Fruit fly (Drosophila melanogaster) whole organism, larva: ENCODE measurements around the gene CG31109.

ENCODE experiments used
- noc ChIP-seq: fragments of 200-800 bp; sonication (Bioruptor generic); optimal IDR thresholded peaks from 3 replicates; lab custom pipeline; 2019; ENCODE audit warnings: missing biosample characterization, mild to moderate bottlenecking, missing genetic modification characterization, moderate library complexity

CG31109 gene

DNA sequence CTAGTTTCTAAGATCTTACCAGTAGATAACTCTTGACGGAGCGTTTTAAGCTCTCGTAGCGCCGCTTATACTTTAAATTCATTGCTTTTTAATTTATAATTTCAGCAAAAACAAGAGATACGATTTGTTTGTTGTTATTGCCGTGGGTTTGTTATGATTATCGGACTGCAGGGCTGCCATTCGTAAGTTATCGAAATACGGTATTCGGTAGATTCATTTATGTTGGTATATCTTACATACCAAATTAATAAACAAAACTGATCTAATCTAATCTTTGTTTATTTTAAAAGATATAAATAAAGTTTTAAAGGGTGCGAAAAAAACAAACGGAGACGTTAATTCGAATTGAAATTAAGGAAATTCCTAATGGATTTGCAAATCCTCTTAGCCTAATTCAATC is 1.6 kb upstream of the CG31109 start, which contains the start of the genes CG31111 and stac:
CG31111 (minus strand) TSS at position 162 of the 400 bp plus-strand sequence.
stac (plus strand) TSS at position 271 of the 400 bp plus-strand sequence.
- no peak for TF ChIP-seq noc

DNA sequence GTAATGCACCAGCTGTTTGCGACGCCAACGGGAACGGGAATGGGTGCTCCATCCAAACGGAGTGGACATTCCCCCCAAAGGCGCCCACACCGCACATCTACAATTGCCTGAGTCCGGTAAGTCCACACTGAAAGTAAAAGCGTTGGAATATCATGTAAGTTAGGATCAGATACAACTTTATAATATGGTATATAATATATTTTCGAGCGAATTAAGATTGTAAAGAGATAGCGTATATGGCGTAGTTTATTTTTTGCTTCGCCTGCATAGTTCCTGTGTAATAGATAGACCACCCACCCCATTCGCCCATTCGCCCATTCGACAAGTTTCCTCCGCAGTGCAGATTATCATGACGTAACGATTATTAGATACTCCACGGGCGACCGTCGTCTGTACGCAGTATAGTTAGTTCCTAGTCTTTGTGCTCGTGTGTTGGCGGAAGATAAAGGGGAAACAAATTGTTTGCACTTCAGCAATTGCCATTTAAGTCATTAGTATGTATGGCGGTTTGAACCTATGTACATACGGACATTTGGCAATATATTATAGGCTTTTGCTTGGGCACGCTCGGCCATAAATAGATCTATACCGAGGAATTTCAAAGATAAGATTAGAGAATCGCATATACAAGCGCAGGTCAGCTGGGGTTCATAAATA is 2.9 kb downstream of the CG31109 start:
- TF ChIP-seq noc: peak; percentile 46

DNA sequence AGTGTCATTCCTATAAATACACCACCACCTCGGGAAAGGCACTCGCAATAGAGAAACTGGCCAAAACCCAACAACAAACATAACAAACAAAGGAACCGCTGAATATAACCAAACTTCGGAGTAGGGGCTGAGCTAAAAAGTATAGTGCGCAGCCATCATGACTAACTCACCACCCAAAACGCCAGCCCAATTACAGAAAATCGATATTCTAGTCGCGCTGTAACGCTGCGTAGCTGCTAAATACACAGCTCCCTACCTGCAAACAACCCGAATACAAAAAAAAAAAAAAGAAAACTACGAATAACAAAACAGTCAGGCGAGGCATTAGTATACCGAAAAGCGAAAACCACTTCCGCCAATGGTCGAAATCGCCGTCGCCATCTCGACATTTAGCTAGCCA is 3.8 kb downstream of the CG31109 start:
- no peak for TF ChIP-seq noc

DNA sequence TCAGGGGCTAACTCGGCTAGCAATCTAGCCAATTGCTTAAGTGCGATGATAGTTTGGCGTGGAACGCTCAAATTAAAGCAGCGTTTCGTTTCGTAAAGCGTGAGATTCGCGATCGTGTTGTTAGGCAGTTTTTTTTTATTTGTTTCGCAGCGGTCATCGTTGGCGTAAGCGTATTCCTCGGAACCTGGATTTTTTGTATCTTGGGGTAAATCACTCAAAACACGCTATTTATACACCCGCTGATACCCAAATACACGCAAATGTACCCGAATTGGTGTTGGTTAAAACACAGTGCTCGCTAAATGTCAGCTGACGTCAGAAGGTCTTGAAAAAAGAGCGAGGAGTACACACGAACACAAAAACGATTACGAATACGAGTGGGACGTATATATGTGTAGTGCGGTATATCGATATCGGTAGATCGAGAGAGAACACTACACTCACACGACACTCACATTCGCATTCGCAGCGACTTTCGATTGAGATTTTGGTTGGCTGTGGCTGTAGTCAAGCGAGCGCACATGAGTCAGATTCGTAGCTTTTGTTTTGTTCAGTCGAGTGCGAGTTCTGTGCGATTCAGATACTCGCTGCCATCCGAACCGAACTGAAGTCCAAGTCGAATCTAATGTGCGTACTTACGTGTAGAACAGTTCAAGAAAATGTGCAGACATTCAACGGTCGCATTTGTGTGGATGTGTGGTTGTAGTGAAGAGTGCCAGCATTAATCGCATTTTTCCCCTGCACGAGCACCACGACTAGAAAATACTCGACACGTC is 4.5 kb downstream of the CG31109 start:
- peak; percentile 58 for TF ChIP-seq noc

DNA sequence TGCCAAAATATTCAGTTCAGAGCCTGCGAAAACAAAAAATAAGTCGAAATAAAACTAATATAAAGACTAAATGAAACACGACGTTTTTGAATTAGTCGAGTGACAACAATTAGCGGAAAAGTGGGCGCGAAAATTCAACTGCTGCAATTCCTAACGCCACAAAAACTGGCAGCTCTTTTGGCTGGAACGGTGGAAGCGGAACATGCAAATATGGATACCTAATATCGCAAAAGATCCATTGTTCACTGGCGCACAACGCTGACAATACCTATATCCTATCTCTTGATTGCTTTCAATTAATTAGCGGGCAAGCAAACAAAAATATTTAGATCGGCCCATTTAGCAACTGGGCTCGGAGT is 5.1 kb downstream of the CG31109 start, which contains the start of gene CG11791:
CG11791 (plus strand) TSS at position 234 of the 359 bp plus-strand sequence.
- no peak for TF ChIP-seq noc

DNA sequence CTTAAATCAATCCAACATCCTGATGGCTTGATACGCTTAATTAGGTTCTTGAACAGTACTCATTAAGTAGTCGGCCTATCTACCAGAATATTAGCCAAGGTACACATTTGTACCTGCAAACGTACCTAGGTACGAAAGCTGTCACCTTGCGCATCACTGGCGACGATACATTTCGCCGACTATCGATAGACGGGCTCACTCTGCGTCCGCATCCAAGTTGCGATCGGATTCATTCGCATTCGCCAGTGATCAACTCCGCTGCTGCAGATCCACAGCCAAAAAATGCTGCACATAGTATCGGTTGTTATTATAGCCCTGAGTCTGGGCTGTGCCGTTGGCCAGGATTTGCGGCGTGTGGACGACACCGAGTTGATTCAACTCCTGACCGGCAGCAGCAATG is 6.9 kb downstream of the CG31109 start, which contains the start of gene CG11790:
CG11790 (plus strand) TSS at position 203 of the 400 bp plus-strand sequence.
- no peak for TF ChIP-seq noc

DNA sequence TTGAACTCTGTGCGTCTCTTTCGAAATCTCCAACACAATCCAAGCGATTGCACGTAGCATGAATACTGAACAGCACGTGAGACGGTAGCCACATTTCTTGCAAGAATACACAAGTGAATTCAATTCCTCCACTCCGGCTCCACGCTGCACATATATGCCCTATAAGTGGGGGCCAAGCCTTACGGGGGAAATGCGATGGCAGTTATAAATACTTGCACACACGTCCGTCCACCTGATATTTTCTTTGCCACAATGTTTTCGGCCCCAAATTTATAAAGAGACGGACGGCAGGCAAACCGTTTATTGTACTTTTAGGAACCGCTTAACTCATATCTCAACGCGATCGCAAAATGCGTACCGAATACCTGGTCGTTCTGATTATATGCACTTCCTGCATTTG is 8.4 kb downstream of the CG31109 start, which contains the start of gene CG11786:
CG11786 (plus strand) TSS at position 301 of the 400 bp plus-strand sequence.
- no peak for TF ChIP-seq noc

DNA sequence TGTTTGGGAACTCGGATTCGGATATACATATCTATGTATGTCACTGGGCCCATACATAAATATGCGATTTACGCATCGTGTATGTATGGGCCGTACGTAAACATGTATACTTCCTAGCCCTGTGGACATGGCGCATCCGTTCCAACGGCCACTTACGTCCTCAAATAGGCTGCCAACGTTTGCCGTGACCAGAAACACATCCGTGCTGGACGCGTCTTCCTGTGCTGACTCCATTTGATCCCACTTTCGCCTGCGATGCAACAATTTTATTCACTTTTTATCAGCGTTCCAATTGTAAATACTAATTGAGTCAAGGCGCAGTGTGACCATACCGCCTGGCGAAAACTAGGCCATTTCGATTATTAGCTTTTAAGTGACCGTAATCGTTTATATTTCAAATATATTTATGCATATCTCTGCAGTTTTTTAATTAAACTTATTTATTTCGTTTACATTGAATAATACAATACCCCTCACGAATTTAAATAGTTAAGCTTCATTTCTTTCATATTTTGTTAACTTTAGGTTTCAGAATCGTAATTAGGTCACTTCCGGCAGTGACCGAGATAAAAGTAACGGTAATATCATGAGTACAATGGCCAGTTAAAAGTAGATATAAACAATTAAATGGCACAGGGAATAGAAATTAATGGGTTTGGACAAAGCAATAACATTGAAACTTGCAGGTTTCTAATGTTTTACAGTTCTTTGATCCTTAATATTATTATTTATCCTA is 9.5 kb downstream of the CG31109 start, which contains the start of gene 5PtaseI:
5PtaseI (minus strand) TSS at position 336 of the 736 bp plus-strand sequence.
- TF ChIP-seq noc: no peak

DNA sequence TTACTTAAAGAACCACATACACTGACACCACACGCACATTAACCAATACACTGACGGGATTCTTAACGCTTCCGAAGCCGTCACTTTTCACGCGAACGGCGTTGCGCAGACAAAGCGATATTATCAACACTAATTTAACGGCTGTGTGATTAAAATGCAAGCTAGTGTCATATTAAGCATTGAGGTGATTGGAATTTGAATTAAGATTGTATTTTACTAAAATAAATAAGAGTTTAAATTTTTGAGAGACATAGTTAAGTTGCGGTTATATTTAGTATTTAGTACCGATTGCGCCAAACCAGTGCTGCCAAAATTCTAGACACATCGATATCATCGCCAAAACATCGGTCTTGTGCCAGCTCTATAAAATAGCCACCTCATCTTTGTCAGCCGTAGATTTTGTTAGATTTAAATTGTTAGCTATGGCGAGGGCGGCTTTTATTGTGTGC is 15.4 kb downstream of the CG31109 start, which contains the start of the genes Ythdf and bai:
Ythdf (minus strand) TSS at position 222 of the 449 bp plus-strand sequence.
bai (plus strand) TSS at position 347 of the 449 bp plus-strand sequence.
- no peak for TF ChIP-seq noc

DNA sequence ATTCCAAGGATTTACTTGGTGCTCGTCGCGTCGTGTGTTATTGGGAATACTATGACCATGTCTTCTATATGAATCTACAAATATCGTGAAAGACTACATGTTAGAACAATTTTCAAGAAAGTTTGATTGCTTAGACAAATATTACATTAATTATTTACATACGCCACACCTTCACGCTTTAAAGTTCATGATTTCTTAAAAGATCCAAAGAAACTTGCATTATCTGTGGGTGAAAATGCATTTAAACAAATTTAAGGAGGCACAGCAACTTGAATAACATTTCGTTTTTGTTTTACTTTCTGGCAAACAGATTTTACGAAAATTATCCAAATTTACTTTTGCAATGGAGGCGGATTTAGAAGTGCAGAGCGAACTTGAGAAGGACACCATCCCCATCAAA is 17.8 kb downstream of the CG31109 start, which contains the start of gene CG31115:
CG31115 (plus strand) TSS at position 301 of the 400 bp plus-strand sequence.
- TF ChIP-seq noc: no peak

DNA sequence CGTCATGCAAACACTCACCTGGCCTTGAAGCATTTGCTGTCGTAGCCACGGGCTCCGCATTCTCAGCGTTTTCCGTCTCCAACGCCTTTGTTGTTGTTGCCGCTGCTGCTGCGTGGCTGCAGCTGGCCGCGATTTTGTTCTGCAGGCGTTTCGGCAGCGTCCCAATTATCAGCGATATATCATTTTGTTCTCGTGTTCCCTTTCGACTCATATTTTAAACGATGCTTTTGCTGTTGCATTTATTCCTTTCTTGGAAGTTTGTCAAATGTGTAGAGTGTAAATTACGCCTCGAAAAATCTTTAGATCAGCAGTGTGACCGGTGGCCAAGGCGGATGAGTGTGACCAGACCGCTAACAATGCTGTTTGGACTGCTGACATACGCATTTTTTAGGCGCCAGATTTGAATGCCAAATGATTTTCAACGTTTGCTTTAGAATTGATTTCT is 21.3 kb downstream of the CG31109 start, which contains the start of gene Smg6:
Smg6 (minus strand) TSS at position 324 of the 445 bp plus-strand sequence.
- no peak for TF ChIP-seq noc

DNA sequence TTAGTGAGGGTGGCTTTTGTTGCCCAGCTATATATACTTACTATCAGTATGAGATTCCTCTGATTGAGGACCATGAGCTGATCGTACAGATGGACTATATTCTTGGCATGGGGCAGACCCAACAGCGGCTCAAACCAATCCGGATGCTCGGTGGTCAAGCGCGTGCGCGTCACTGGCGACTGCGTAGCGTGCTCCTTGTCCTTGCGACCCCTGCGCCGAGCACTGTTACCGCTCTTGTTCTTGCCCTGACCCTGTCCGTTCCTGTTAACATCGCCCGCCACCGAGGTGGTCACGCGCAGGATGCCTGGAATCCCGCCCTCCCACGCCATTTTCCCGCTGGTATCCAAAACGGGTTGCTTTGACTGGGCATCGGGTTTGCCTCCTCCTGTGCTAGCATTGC is 21.8 kb downstream of the CG31109 start:
- TF ChIP-seq noc: no peak

DNA sequence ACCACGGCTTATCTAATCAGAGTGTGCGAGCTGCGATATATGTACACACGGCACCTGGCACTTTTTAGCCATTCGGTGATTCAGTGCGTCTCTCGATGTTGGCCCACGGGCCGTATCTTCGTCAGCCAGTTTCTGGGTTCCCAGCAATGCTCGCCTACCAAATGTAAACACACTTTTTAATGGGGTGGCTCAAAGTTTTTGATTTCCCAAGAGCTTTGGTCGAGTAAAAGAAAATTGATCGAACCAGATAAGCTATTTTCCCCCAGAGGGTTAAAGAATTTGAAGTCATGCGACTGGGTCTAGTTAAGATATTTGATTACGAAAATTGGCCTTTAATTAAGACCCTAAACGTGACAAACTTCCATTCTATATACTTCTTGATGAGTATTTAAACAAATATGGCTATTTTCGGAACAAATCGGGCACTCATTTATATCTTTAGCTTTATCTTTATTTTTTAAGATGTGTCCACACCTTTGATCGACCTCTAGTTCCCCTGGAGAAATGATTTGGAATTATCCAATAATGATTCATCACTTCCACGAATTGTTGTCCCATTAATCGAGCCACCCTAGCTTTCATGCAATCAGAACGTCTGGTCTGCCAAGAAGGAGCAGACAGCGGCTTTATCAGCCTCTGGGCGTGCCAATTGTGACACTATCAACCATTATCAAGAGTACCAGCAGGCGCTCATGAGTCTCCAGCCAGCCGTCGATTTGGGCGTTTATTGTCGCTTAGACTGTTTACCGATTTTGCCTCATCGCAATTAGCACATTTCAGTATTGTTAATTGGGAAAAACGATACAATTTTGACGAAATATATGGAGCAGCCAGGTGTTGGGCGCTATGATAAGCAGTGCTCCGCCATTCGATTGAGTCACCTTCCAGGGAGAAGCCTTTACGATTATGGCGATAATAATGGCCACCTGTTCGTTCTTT is 26.9 kb downstream of the CG31109 start:
- TF ChIP-seq noc: peak; percentile 92

DNA sequence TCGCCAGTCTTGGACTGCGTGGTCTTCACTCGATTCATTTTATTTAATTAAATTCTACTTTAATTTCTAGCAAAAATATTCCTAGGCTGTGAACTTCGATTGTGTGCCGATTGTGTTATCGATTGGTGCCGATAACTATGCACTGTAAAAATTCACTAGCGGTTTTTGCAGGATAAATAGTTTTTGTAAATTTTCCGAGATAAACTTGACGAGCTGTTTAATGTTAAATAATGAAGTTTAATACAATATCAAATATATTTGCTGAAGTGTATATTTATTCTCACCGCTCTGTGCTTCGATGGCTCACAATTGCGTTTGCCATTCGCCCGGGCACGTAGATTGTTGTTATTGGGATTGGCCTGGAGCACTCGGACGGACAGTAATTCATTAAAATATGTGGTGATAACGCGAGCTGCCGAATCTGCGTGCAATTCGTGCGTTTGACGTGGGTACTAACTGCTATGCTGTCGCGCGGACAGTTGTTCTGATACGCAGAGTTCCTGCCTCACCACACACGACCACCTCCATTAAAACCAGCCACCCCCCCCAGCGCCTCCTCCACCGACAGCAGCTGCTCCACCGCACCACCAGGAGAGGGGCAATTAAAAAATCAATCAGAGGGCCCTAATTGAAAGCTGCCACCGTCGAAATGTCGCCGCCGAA is 29.4 kb downstream of the CG31109 start, which contains the start of the genes EMC6 and Hr96:
EMC6 (minus strand) TSS at position 123 of the 663 bp plus-strand sequence.
Hr96 (plus strand) TSS at position 341 of the 663 bp plus-strand sequence.
- TF ChIP-seq noc: peak; percentile 91
